Fruit fly (Drosophila melanogaster) whole organism, embryonic: ENCODE results near the gene betaGlu.

ENCODE experiments used
- Bteb2 ChIP-seq: fragments of 200-800 bp; sonication (Bioruptor generic); optimal IDR thresholded peaks from 2 replicates; lab custom pipeline; 2016; ENCODE audit warnings: missing biosample characterization, missing genetic modification characterization
- CG10543 ChIP-seq: fragments of 200-800 bp; sonication (Bioruptor generic); optimal IDR thresholded peaks from 3 replicates; lab custom pipeline; 2017; ENCODE audit warnings: missing biosample characterization, mild to moderate bottlenecking, missing genetic modification characterization, moderate library complexity
- CG10959 ChIP-seq: fragments of 200-800 bp; sonication (Bioruptor generic); IDR thresholded peaks from 2 replicates; pipeline ENCODE4 v1.3.6; 2022; ENCODE audit warnings: missing biosample characterization, missing genetic modification characterization
- CG12071 ChIP-seq: fragments of 200-800 bp; sonication (Bioruptor generic); optimal IDR thresholded peaks from 3 replicates; lab custom pipeline; 2018; ENCODE audit warnings: missing biosample characterization, mild to moderate bottlenecking, missing genetic modification characterization
- CG12299 ChIP-seq: fragments of 200-800 bp; sonication (Bioruptor generic); optimal IDR thresholded peaks from 2 replicates; lab custom pipeline; 2018; ENCODE audit warnings: missing biosample characterization, mild to moderate bottlenecking, missing genetic modification characterization
- CG12744 ChIP-seq: fragments of 200-800 bp; sonication (Bioruptor generic); optimal IDR thresholded peaks from 2 replicates; lab custom pipeline; 2016; ENCODE audit warnings: missing biosample characterization, missing genetic modification characterization
- CG12769 ChIP-seq: fragments of 200-800 bp; sonication (Bioruptor generic); optimal IDR thresholded peaks from 2 replicates; lab custom pipeline; 2019; ENCODE audit warnings: missing biosample characterization, mild to moderate bottlenecking, missing genetic modification characterization, moderate library complexity
- CG13894 ChIP-seq: fragments of 200-800 bp; sonication (Bioruptor generic); optimal IDR thresholded peaks from 3 replicates; lab custom pipeline; 2018; ENCODE audit warnings: missing biosample characterization, mild to moderate bottlenecking, missing genetic modification characterization, moderate library complexity
- CG15269 ChIP-seq: fragments of 200-800 bp; sonication (Bioruptor generic); optimal IDR thresholded peaks from 2 replicates; lab custom pipeline; 2018; ENCODE audit warnings: missing biosample characterization, mild to moderate bottlenecking, missing genetic modification characterization, moderate library complexity
- CG17359 ChIP-seq: fragments of 200-800 bp; sonication (Bioruptor generic); optimal IDR thresholded peaks from 3 replicates; lab custom pipeline; 2018; ENCODE audit warnings: missing biosample characterization, mild to moderate bottlenecking, missing genetic modification characterization, moderate library complexity
- CG17568 ChIP-seq: fragments of 200-800 bp; sonication (Bioruptor generic); optimal IDR thresholded peaks from 2 replicates; lab custom pipeline; 2018; ENCODE audit warnings: missing biosample characterization, mild to moderate bottlenecking, missing genetic modification characterization, moderate library complexity
- CG2120 ChIP-seq: fragments of 200-800 bp; sonication (Bioruptor generic); optimal IDR thresholded peaks from 3 replicates; lab custom pipeline; 2016; ENCODE audit warnings: missing biosample characterization, missing genetic modification characterization
- CG34376 ChIP-seq: fragments of 200-800 bp; sonication (Bioruptor generic); optimal IDR thresholded peaks from 2 replicates; lab custom pipeline; 2018; ENCODE audit warnings: missing biosample characterization, mild to moderate bottlenecking, missing genetic modification characterization
- CG3995 ChIP-seq: fragments of 200-800 bp; sonication (Bioruptor generic); optimal IDR thresholded peaks from 3 replicates; lab custom pipeline; 2016; ENCODE audit warnings: missing biosample characterization, missing genetic modification characterization
- CG7271 ChIP-seq: fragments of 200-800 bp; sonication (Bioruptor generic); optimal IDR thresholded peaks from 2 replicates; lab custom pipeline; 2018; ENCODE audit warnings: missing biosample characterization, mild to moderate bottlenecking, missing genetic modification characterization, moderate library complexity
- CG7839 ChIP-seq: fragments of 200-800 bp; sonication (Bioruptor generic); optimal IDR thresholded peaks from 3 replicates; lab custom pipeline; 2018; ENCODE audit warnings: missing biosample characterization, mild to moderate bottlenecking, missing genetic modification characterization, moderate library complexity
- CG7987 ChIP-seq: fragments of 200-800 bp; sonication (Bioruptor generic); optimal IDR thresholded peaks from 2 replicates; lab custom pipeline; 2018; ENCODE audit warnings: missing biosample characterization, mild to moderate bottlenecking, missing genetic modification characterization, moderate library complexity
- CoRest ChIP-seq: fragments of 200-800 bp; sonication (Bioruptor generic); optimal IDR thresholded peaks from 3 replicates; lab custom pipeline; 2018; ENCODE audit warnings: missing biosample characterization, mild to moderate bottlenecking, missing genetic modification characterization, moderate library complexity
- D19B ChIP-seq: fragments of 200-800 bp; sonication (Bioruptor generic); optimal IDR thresholded peaks from 2 replicates; lab custom pipeline; 2017; ENCODE audit warnings: missing biosample characterization, mild to moderate bottlenecking, missing genetic modification characterization
- Deaf1 ChIP-seq: fragments of 200-800 bp; optimal IDR thresholded peaks from 3 replicates; lab custom pipeline; 2019; ENCODE audit warnings: missing biosample characterization, mild to moderate bottlenecking, missing genetic modification characterization, moderate library complexity
- Dip2 ChIP-seq: fragments of 200-800 bp; sonication (Bioruptor generic); IDR thresholded peaks from 2 replicates; pipeline ENCODE4 v1.3.6; 2022; ENCODE audit warnings: missing biosample characterization, missing genetic modification characterization
- Dref ChIP-seq: fragments of 200-800 bp; sonication (Bioruptor generic); IDR thresholded peaks from 2 replicates; pipeline ENCODE4 v1.3.6; 2022; ENCODE audit warnings: missing biosample characterization, missing genetic modification characterization
- Eip74EF ChIP-seq, 2 experiments: fragments of 200-800 bp in 1 of 2; fragments of >200 bp in 1 of 2; sonication (Bioruptor generic) in 1 of 2; optimal IDR thresholded peaks; 2 replicates each; lab custom pipeline; 2017 to 2019; ENCODE audit warnings: missing biosample characterization in 2 of 2, missing genetic modification characterization in 2 of 2, mild to moderate bottlenecking in 1 of 2, moderate library complexity in 1 of 2
- Ets65A ChIP-seq: fragments of 200-800 bp; sonication (Bioruptor generic); peaks from one replicate; lab custom pipeline; 2016; ENCODE audit warnings: missing biosample characterization, missing genetic modification characterization
- H2.0 ChIP-seq: fragments of 200-800 bp; sonication (Bioruptor generic); IDR thresholded peaks from 2 replicates; pipeline ENCODE4 v1.3.6; 2022; ENCODE audit warnings: missing biosample characterization, missing genetic modification characterization
- HLH3B ChIP-seq: fragments of 200-800 bp; sonication (Bioruptor generic); IDR thresholded peaks from 2 replicates; pipeline ENCODE4 v1.3.6; 2022; ENCODE audit warnings: missing biosample characterization, missing genetic modification characterization
- Oaz ChIP-seq: fragments of 200-800 bp; sonication (Bioruptor generic); IDR thresholded peaks from 2 replicates; pipeline ENCODE4 v1.3.6; 2022; ENCODE audit warnings: missing biosample characterization, missing genetic modification characterization
- PHDP ChIP-seq: fragments of 200-800 bp; sonication (Bioruptor generic); optimal IDR thresholded peaks from 3 replicates; lab custom pipeline; 2018; ENCODE audit warnings: missing biosample characterization, mild to moderate bottlenecking, missing genetic modification characterization, moderate library complexity
- Sry-δ ChIP-seq: fragments of 200-800 bp; sonication (Bioruptor generic); optimal IDR thresholded peaks from 2 replicates; lab custom pipeline; 2016; ENCODE audit warnings: missing biosample characterization, missing genetic modification characterization
- amos ChIP-seq: fragments of 200-800 bp; sonication (Bioruptor generic); IDR thresholded peaks from 2 replicates; pipeline ENCODE4 v1.3.6; 2022; ENCODE audit warnings: missing biosample characterization, missing genetic modification characterization; ENCODE audit not compliant: partially characterized antibody
- cas ChIP-seq: fragments of 200-800 bp; sonication (Bioruptor generic); IDR thresholded peaks from 2 replicates; pipeline ENCODE4 v1.3.6; 2022; ENCODE audit warnings: missing biosample characterization, missing genetic modification characterization
- cato ChIP-seq: fragments of 200-800 bp; sonication (Bioruptor generic); optimal IDR thresholded peaks from 2 replicates; lab custom pipeline; 2016; ENCODE audit warnings: missing biosample characterization, missing genetic modification characterization, borderline replicate concordance
- chinmo ChIP-seq: fragments of 200-800 bp; sonication (Bioruptor generic); IDR thresholded peaks from 4 replicates; pipeline ENCODE4 v1.3.6; 2022; ENCODE audit warnings: missing biosample characterization, missing genetic modification characterization; ENCODE audit not compliant: partially characterized antibody
- croc ChIP-seq: fragments of 200-800 bp; sonication (Bioruptor generic); conservative IDR thresholded peaks from 3 replicates; pipeline ENCODE4 v1.3.6; 2022; ENCODE audit warnings: missing biosample characterization, missing genetic modification characterization
- crol ChIP-seq: fragments of 200-800 bp; sonication (Bioruptor generic); IDR thresholded peaks from 2 replicates; pipeline ENCODE4 v1.3.6; 2022; ENCODE audit warnings: missing biosample characterization, missing genetic modification characterization
- disco-r ChIP-seq: fragments of 200-800 bp; sonication (Bioruptor generic); optimal IDR thresholded peaks from 2 replicates; lab custom pipeline; 2016; ENCODE audit warnings: missing biosample characterization, missing genetic modification characterization
- ewg ChIP-seq: fragments of 200-800 bp; sonication (Bioruptor generic); optimal IDR thresholded peaks from 3 replicates; lab custom pipeline; 2017; ENCODE audit warnings: mild to moderate bottlenecking, missing biosample characterization, missing genetic modification reagents, missing genetic modification characterization
- gsb-n ChIP-seq: fragments of 200-800 bp; sonication (Bioruptor generic); optimal IDR thresholded peaks from 3 replicates; lab custom pipeline; 2018; ENCODE audit warnings: missing biosample characterization, mild to moderate bottlenecking, missing genetic modification characterization
- jing ChIP-seq: fragments of 200-800 bp; sonication (Bioruptor generic); optimal IDR thresholded peaks from 2 replicates; lab custom pipeline; 2018; ENCODE audit warnings: missing biosample characterization, mild to moderate bottlenecking, missing genetic modification characterization
- lab ChIP-seq: fragments of 200-800 bp; sonication (Bioruptor generic); optimal IDR thresholded peaks from 3 replicates; lab custom pipeline; 2017; ENCODE audit warnings: missing biosample characterization, missing genetic modification characterization, mild to moderate bottlenecking, moderate library complexity, missing genetic modification reagents
- nom ChIP-seq: fragments of 200-800 bp; sonication (Bioruptor generic); optimal IDR thresholded peaks from 2 replicates; lab custom pipeline; 2017; ENCODE audit warnings: missing biosample characterization, missing genetic modification characterization, mild to moderate bottlenecking, moderate library complexity, missing genetic modification reagents
- sd ChIP-seq: fragments of 200-800 bp; sonication (Bioruptor generic); optimal IDR thresholded peaks from 3 replicates; lab custom pipeline; 2018; ENCODE audit warnings: missing biosample characterization, mild to moderate bottlenecking, missing genetic modification characterization, moderate library complexity
- sens ChIP-seq: fragments of 200-800 bp; sonication (Bioruptor generic); peaks from one replicate; lab custom pipeline; 2016; ENCODE audit warnings: missing biosample characterization, missing genetic modification characterization
- shn ChIP-seq: fragments of 200-800 bp; sonication (Bioruptor generic); optimal IDR thresholded peaks from 3 replicates; lab custom pipeline; 2016; ENCODE audit warnings: missing biosample characterization, missing genetic modification characterization
- slbo ChIP-seq: fragments of 200-800 bp; sonication (Bioruptor generic); IDR thresholded peaks from 2 replicates; pipeline ENCODE4 v1.3.6; 2022; ENCODE audit warnings: missing biosample characterization, missing genetic modification characterization
- sqz ChIP-seq: fragments of 200-800 bp; sonication (Bioruptor generic); optimal IDR thresholded peaks from 3 replicates; lab custom pipeline; 2018; ENCODE audit warnings: missing biosample characterization, mild to moderate bottlenecking, missing genetic modification characterization
- sr ChIP-seq: fragments of 200-800 bp; sonication (Bioruptor generic); IDR thresholded peaks from 3 replicates; pipeline ENCODE4 v1.3.6; 2022; ENCODE audit warnings: missing biosample characterization, missing genetic modification characterization
- ttk ChIP-seq: fragments of 200-800 bp; sonication (Bioruptor generic); IDR thresholded peaks from 2 replicates; pipeline ENCODE4 v2.1.2; 2022; ENCODE audit warnings: missing biosample characterization, missing genetic modification characterization

Gene betaGlu

DNA sequence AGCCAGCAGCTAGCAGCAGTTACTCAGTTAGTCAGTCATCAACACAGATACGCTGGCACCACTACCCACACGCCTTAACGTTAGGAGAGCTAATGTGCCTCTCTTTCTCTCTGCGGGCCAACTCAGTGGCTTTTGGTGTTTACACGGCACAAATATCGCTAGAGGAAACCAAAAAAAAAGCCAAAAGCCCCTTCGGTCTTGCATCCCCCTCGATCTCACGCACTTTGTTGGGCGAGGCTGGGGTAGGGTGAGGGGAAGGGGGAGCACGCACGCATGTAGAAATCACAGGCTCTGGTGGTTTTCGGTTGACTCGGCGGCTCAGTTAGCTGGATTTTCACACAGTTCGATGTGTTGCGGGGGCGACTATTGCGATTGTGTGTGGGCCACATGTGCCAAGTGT, 49.7 kb downstream of the betaGlu start (continued):
- TF ChIP-seq CG7271 (tag; lab: Kevin White, UChicago) (no peak), ewg (no peak), jing (GFP tag; lab: Kevin White, UChicago) (no peak), CG15269 (peak; percentile 13), sd (tag; lab: Kevin White, UChicago) (peak; percentile 54), Sry-δ (GFP tag; lab: Kevin White, UChicago) (no peak), CG12071 (GFP tag; lab: Kevin White, UChicago) (peak; percentile 8), CG12299 (tag; lab: Kevin White, UChicago) (no peak), shn (no peak), Eip74EF (GFP tag; optimal IDR thresholded peaks at IDR 0.05; lab: Kevin White, UChicago) (no peak), lab (peak; percentile 64), amos (GFP tag; lab: Robert Waterston, UW) (peak; percentile 4; the same call in 1 of the 2 replicates), Dip2 (GFP tag; lab: Robert Waterston, UW) (no peak), CoRest (tag; lab: Kevin White, UChicago) (peak; percentile 14), PHDP (tag; lab: Kevin White, UChicago) (peak; percentile 13), disco-r (GFP tag; lab: Kevin White, UChicago) (no peak), gsb-n (tag; lab: Kevin White, UChicago) (no peak), CG17359 (tag; lab: Kevin White, UChicago) (peak; percentile 38), CG7839 (tag; lab: Kevin White, UChicago) (no peak), CG12744 (no peak)

DNA sequence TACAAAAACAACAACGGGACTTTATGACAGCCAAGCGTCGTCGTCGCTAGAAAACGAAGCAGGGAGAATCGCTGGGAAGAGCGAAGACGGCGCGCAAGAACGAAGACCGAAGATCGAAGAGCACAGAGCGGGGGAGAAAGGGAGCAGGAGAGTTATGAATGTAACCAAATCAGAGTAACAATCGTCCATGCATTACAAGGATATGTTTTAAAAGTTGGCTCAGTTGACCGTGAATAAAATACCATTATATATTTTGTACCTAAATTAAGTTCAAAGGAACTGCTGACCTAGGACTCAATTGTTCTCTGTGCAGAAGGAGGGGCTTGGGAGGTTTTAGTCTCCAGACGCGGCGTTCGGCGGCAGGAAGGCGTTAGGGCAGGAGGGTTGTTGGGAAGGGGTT, 50.2 kb downstream of the betaGlu start:
- TF ChIP-seq crol (GFP tag; lab: Robert Waterston, UW): no peak
- no peak for TF ChIP-seq D19B (GFP tag; lab: Kevin White, UChicago)
- TF ChIP-seq Ets65A: peak; percentile 91
- TF ChIP-seq sqz (GFP tag; lab: Kevin White, UChicago): no peak
- peak; percentile 5; the same call in 1 of the 2 replicates for TF ChIP-seq slbo (GFP tag; lab: Robert Waterston, UW)
- TF ChIP-seq cas: no peak
- no peak for TF ChIP-seq CG3995
- TF ChIP-seq Deaf1: peak; percentile 52
- no peak for TF ChIP-seq CG7987
- peak; percentile 21 for TF ChIP-seq CG2120
- TF ChIP-seq sens (GFP tag; lab: Kevin White, UChicago): peak; percentile 32
- TF ChIP-seq croc (GFP tag; lab: Robert Waterston, UW): no peak
- no peak for TF ChIP-seq cato (GFP tag; lab: Kevin White, UChicago)
- no peak for TF ChIP-seq CG34376 (GFP tag; lab: Kevin White, UChicago)
- TF ChIP-seq Bteb2: no peak

DNA sequence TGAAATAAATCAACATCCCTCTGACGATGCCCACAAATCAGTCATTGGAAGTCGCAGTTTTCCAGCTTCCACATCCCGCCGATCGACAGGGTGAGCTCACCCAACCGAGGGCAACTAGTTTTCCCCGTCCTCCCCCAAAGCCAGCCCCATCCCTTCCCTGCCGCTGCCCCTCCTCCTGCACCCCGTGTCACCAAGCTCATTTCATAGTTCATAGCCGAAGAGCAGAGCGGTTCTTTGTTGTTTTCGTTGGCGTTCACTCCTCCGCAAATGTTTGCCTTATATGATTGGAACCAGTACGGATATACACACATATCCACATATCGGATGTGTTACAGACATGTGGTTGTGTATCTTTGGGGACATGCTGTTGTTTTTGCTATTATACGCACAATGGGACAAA, 51.5 kb downstream of the betaGlu start:
- no peak for TF ChIP-seq Dref
- TF ChIP-seq CG12769 (tag; lab: Kevin White, UChicago): peak; percentile 18
- no peak for TF ChIP-seq CG10959
- TF ChIP-seq crol (GFP tag; lab: Robert Waterston, UW): peak; percentile 81
- TF ChIP-seq ttk: 0 out of 2 replicates have a peak, but pooled peaks have one; percentile 19
- peak; percentile 3 for TF ChIP-seq nom (GFP tag; lab: Kevin White, UChicago)
- peak; percentile 33 for TF ChIP-seq CG13894 (tag; lab: Kevin White, UChicago)
- TF ChIP-seq HLH3B: no peak
- no peak for TF ChIP-seq H2.0
- TF ChIP-seq sr (GFP tag; lab: Robert Waterston, UW): peak; percentile 75
- peak; percentile 7 for TF ChIP-seq CG10543
- no peak for TF ChIP-seq Oaz (GFP tag; lab: Robert Waterston, UW)
- TF ChIP-seq CG17568: no peak
- TF ChIP-seq chinmo (GFP tag; lab: Robert Waterston, UW): 0 out of 4 replicates have a peak, but pooled peaks have one; percentile 24
